Worm (Caenorhabditis elegans) whole organism, early embryonic: ENCODE results near the gene H35B03.2.

Experiments
- B0310.2 ChIP-seq: sonication (generic microtip); optimal IDR thresholded peaks from 2 replicates; lab custom pipeline; 2016; ENCODE audit warnings: mild to moderate bottlenecking, missing genetic modification characterization, missing compliant biosample characterization
- F13C5.2 ChIP-seq: sonication (generic microtip); optimal IDR thresholded peaks from 2 replicates; lab custom pipeline; 2017; ENCODE audit warnings: mild to moderate bottlenecking, missing genetic modification characterization, inconsistent platforms, missing compliant biosample characterization
- aly-1 ChIP-seq: sonication (generic microtip); optimal IDR thresholded peaks from 2 replicates; lab custom pipeline; 2016; ENCODE audit warnings: missing genetic modification characterization, missing compliant biosample characterization
- ama-1 ChIP-seq: fragments of 150-350 bp; optimal IDR thresholded peaks from 2 replicates; lab custom pipeline; 2014
- ceh-13 ChIP-seq: fragments of 200-800 bp; sonication (Bioruptor generic); optimal IDR thresholded peaks from 2 replicates; lab custom pipeline; 2018; ENCODE audit warnings: mild to moderate bottlenecking, missing genetic modification characterization, missing compliant biosample characterization
- ceh-36 ChIP-seq: sonication (generic microtip); optimal IDR thresholded peaks from 2 replicates; lab custom pipeline; 2016; ENCODE audit warnings: missing genetic modification characterization, inconsistent platforms, missing compliant biosample characterization
- ets-7 ChIP-seq: sonication (generic microtip); optimal IDR thresholded peaks from 2 replicates; lab custom pipeline; 2016; ENCODE audit warnings: missing genotype, missing genetic modification characterization, missing compliant biosample characterization
- flt-1 ChIP-seq: fragments of 200-800 bp; sonication (Bioruptor generic); IDR thresholded peaks from 2 replicates; pipeline ENCODE4 v1.3.6; 2022; ENCODE audit warnings: missing genetic modification characterization, missing compliant biosample characterization
- hmbx-1 ChIP-seq: sonication (generic microtip); optimal IDR thresholded peaks from 2 replicates; lab custom pipeline; 2016; ENCODE audit warnings: mild to moderate bottlenecking, missing genetic modification characterization, missing compliant biosample characterization
- hmg-4 ChIP-seq: fragments of 200-800 bp; sonication (Bioruptor generic); optimal IDR thresholded peaks from 2 replicates; lab custom pipeline; 2018; ENCODE audit warnings: mild to moderate bottlenecking, missing genetic modification characterization, missing compliant biosample characterization
- pes-1 ChIP-seq: fragments of 200-800 bp; sonication (Bioruptor generic); IDR thresholded peaks from 2 replicates; pipeline ENCODE4 v1.3.6; 2022; ENCODE audit warnings: missing genetic modification reagents, missing genetic modification characterization, missing compliant biosample characterization
- scrt-1 ChIP-seq: fragments of 200-800 bp; sonication (Bioruptor generic); IDR thresholded peaks from 2 replicates; pipeline ENCODE4 v1.3.6; 2022; ENCODE audit warnings: missing genetic modification characterization, missing compliant biosample characterization
- tbx-11 ChIP-seq: fragments of 200-800 bp; sonication (Bioruptor generic); IDR thresholded peaks from 2 replicates; pipeline ENCODE4 v1.3.6; 2022; ENCODE audit warnings: missing genetic modification characterization, missing compliant biosample characterization
- tbx-37 ChIP-seq: fragments of 200-800 bp; sonication (Bioruptor generic); conservative IDR thresholded peaks from 2 replicates; pipeline ENCODE4 v1.3.6; 2022; ENCODE audit warnings: missing genetic modification reagents, missing genetic modification characterization, missing compliant biosample characterization

DNA sequence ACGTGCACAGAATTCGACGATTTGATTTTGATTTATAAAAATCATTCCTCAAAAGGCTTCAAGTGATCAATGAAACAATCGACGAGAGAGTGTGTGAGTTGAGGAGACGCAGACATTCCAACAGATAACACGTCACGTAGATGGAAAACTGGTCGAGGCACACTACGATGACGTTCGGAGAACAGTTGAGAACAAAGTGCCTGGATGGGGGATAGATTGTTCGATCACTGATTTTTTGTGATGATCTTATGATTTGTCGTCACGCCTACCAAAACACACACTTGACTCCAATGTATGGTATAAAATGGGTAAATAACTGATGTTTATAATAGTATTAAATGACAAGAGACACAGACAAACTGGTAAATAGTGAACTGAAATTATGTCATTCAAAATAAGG, 46.9 kb upstream of the H35B03.2 start:
- no peak for TF ChIP-seq aly-1 (tag; lab: Kevin White, UChicago)
- no peak for TF ChIP-seq B0310.2
- no peak for TF ChIP-seq hmbx-1 (tag; lab: Kevin White, UChicago)
- TF ChIP-seq ama-1: no peak
- no peak for TF ChIP-seq flt-1
- TF ChIP-seq ceh-36: no peak
- TF ChIP-seq tbx-11 (GFP tag; lab: Robert Waterston, UW): no peak
- TF ChIP-seq hmg-4 (GFP tag; lab: Kevin White, UChicago): no peak
- TF ChIP-seq scrt-1 (GFP tag; lab: Robert Waterston, UW): no peak
- no peak for TF ChIP-seq pes-1
- no peak for TF ChIP-seq ets-7 (tag; lab: Kevin White, UChicago)
- TF ChIP-seq ceh-13 (GFP tag; lab: Kevin White, UChicago): no peak
- no peak for TF ChIP-seq tbx-37 (GFP tag; lab: Robert Waterston, UW)
- no peak for TF ChIP-seq F13C5.2 (tag; lab: Kevin White, UChicago)
